Fruit fly (Drosophila melanogaster) whole organism, prepupa: ENCODE results near the gene CG7202.

Experiments
- CG34406 ChIP-seq: fragments of 200-800 bp; sonication (Bioruptor generic); optimal IDR thresholded peaks from 3 replicates; lab custom pipeline; 2016; ENCODE audit warnings: missing biosample characterization, missing genetic modification characterization
- Ets21C ChIP-seq: fragments of 200-800 bp; sonication (Bioruptor generic); optimal IDR thresholded peaks from 3 replicates; lab custom pipeline; 2016; ENCODE audit warnings: missing biosample characterization, missing genetic modification characterization
- OdsH ChIP-seq: fragments of 200-800 bp; sonication (Bioruptor generic); optimal IDR thresholded peaks from 3 replicates; lab custom pipeline; 2016; ENCODE audit warnings: missing biosample characterization, missing genetic modification characterization
- Smox ChIP-seq: fragments of 200-800 bp; sonication (Bioruptor generic); optimal IDR thresholded peaks from 3 replicates; lab custom pipeline; 2016; ENCODE audit warnings: missing biosample characterization, missing genetic modification characterization
- Sox102F ChIP-seq: fragments of 200-800 bp; sonication (Bioruptor generic); optimal IDR thresholded peaks from 2 replicates; lab custom pipeline; 2016; ENCODE audit warnings: missing biosample characterization, mild to moderate bottlenecking, missing genetic modification characterization
- Sox15 ChIP-seq: fragments of 200-800 bp; sonication (Bioruptor generic); optimal IDR thresholded peaks from 3 replicates; lab custom pipeline; 2016; ENCODE audit warnings: missing biosample characterization, missing genetic modification characterization

DNA sequence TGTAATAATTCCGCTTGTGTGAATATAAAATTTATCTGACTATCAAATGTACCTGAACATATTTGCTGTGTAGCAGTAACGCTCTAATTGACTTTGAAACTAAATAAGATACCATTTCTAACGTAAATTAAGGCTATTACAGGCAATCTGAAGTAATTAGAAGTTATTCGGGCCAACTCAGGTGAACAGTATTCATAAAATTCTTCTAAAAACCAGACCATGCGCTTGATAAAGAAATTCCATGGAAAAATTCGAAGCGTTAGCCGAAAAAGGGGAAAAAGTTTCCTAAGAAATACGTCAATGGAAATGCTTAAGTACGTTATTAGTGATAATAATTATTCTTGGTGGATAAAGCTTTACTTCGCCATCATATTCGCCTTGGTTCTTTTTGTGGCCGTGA, 41.8 kb upstream of the CG7202 start, which contains the start of gene ppk5:
- TF ChIP-seq Sox102F (GFP tag; lab: Kevin White, UChicago) (no peak), CG34406 (GFP tag; lab: Kevin White, UChicago) (no peak), OdsH (no peak), Ets21C (GFP tag; lab: Kevin White, UChicago) (no peak), Sox15 (GFP tag; lab: Kevin White, UChicago) (no peak), Smox (no peak)
